Fruit fly (Drosophila melanogaster) whole organism, embryonic: ENCODE measurements around the gene mRpL4.

Experiments
- Aef1 ChIP-seq: fragments of 200-800 bp; sonication (Bioruptor generic); IDR thresholded peaks from 3 replicates; pipeline ENCODE4 v1.3.6; 2022; ENCODE audit warnings: missing biosample characterization, missing genetic modification characterization
- CG10654 ChIP-seq: fragments of 200-800 bp; sonication (Bioruptor generic); optimal IDR thresholded peaks from 2 replicates; lab custom pipeline; 2016; ENCODE audit warnings: missing biosample characterization, missing genetic modification characterization
- CG11085 ChIP-seq: fragments of 200-800 bp; sonication (Bioruptor generic); IDR thresholded peaks from 2 replicates; pipeline ENCODE4 v1.3.6; 2022; ENCODE audit warnings: missing biosample characterization, missing genetic modification characterization
- CG11456 ChIP-seq: fragments of 200-800 bp; sonication (Bioruptor generic); IDR thresholded peaks from 3 replicates; pipeline ENCODE4 v1.3.6; 2022; ENCODE audit warnings: missing biosample characterization, missing genetic modification characterization
- CG12104 ChIP-seq: fragments of 200-800 bp; sonication (Bioruptor generic); optimal IDR thresholded peaks from 3 replicates; lab custom pipeline; 2016; ENCODE audit warnings: missing biosample characterization, missing genetic modification characterization
- CG12391 ChIP-seq: fragments of 200-800 bp; sonication (Bioruptor generic); optimal IDR thresholded peaks from 3 replicates; lab custom pipeline; 2018; ENCODE audit warnings: missing biosample characterization, mild to moderate bottlenecking, missing genetic modification characterization, moderate library complexity
- CG15011 ChIP-seq: fragments of 200-800 bp; sonication (Bioruptor generic); optimal IDR thresholded peaks from 3 replicates; lab custom pipeline; 2018; ENCODE audit warnings: missing biosample characterization, mild to moderate bottlenecking, missing genetic modification characterization
- CG15073 ChIP-seq: fragments of 200-800 bp; sonication (Bioruptor generic); optimal IDR thresholded peaks from 2 replicates; lab custom pipeline; 2016; ENCODE audit warnings: missing biosample characterization, missing genetic modification characterization
- CG17359 ChIP-seq: fragments of 200-800 bp; sonication (Bioruptor generic); optimal IDR thresholded peaks from 3 replicates; lab custom pipeline; 2018; ENCODE audit warnings: missing biosample characterization, mild to moderate bottlenecking, missing genetic modification characterization, moderate library complexity
- CG17829 ChIP-seq: fragments of 200-800 bp; optimal IDR thresholded peaks from 2 replicates; lab custom pipeline; 2019; ENCODE audit warnings: missing biosample characterization, mild to moderate bottlenecking, missing genetic modification characterization, moderate library complexity
- CG18476 ChIP-seq: fragments of 200-800 bp; sonication (Bioruptor generic); optimal IDR thresholded peaks from 2 replicates; lab custom pipeline; 2016; ENCODE audit warnings: missing biosample characterization, mild to moderate bottlenecking, missing genetic modification characterization
- CG18619 ChIP-seq: fragments of 200-800 bp; sonication (Bioruptor generic); optimal IDR thresholded peaks from 3 replicates; lab custom pipeline; 2017; ENCODE audit warnings: missing biosample characterization, mild to moderate bottlenecking, missing genetic modification characterization
- CG3281 ChIP-seq: fragments of 200-800 bp; sonication (Bioruptor generic); optimal IDR thresholded peaks from 3 replicates; lab custom pipeline; 2017; ENCODE audit warnings: missing biosample characterization, mild to moderate bottlenecking, missing genetic modification characterization
- CG4360 ChIP-seq: fragments of 200-800 bp; sonication (Bioruptor generic); IDR thresholded peaks from 2 replicates; pipeline ENCODE4 v1.3.6; 2022; ENCODE audit warnings: missing biosample characterization, missing genetic modification characterization
- CG5953 ChIP-seq: fragments of 200-800 bp; sonication (Bioruptor generic); IDR thresholded peaks from 2 replicates; pipeline ENCODE4 v1.3.6; 2022; ENCODE audit warnings: missing biosample characterization, missing genetic modification characterization
- CG6854 ChIP-seq: fragments of 200-800 bp; sonication (Bioruptor generic); optimal IDR thresholded peaks from 3 replicates; lab custom pipeline; 2017; ENCODE audit warnings: missing biosample characterization, mild to moderate bottlenecking, missing genetic modification characterization
- CG7271 ChIP-seq: fragments of 200-800 bp; sonication (Bioruptor generic); optimal IDR thresholded peaks from 2 replicates; lab custom pipeline; 2018; ENCODE audit warnings: missing biosample characterization, mild to moderate bottlenecking, missing genetic modification characterization, moderate library complexity
- CG8359 ChIP-seq: fragments of 200-800 bp; sonication (Bioruptor generic); optimal IDR thresholded peaks from 2 replicates; lab custom pipeline; 2017; ENCODE audit warnings: missing biosample characterization, mild to moderate bottlenecking, missing genetic modification characterization, borderline replicate concordance
- CG8944 ChIP-seq: fragments of 200-800 bp; sonication (Bioruptor generic); optimal IDR thresholded peaks from 3 replicates; lab custom pipeline; 2016; ENCODE audit warnings: missing biosample characterization, missing genetic modification characterization
- CrebB ChIP-seq: fragments of 200-800 bp; sonication (Bioruptor generic); optimal IDR thresholded peaks from 3 replicates; lab custom pipeline; 2018; ENCODE audit warnings: missing biosample characterization, mild to moderate bottlenecking, missing genetic modification characterization
- D19A ChIP-seq: fragments of 200-800 bp; optimal IDR thresholded peaks from 3 replicates; lab custom pipeline; 2019; ENCODE audit warnings: missing biosample characterization, mild to moderate bottlenecking, missing genetic modification characterization, moderate library complexity
- Dek ChIP-seq: fragments of 200-800 bp; sonication (Bioruptor generic); optimal IDR thresholded peaks from 3 replicates; lab custom pipeline; 2019; ENCODE audit warnings: missing biosample characterization, mild to moderate bottlenecking, missing genetic modification characterization, moderate library complexity
- Dip3 ChIP-seq: fragments of 200-800 bp; sonication (Bioruptor generic); optimal IDR thresholded peaks from 3 replicates; lab custom pipeline; 2016; ENCODE audit warnings: missing biosample characterization, missing genetic modification characterization
- Ets97D ChIP-seq: fragments of 200-800 bp; sonication (Bioruptor generic); optimal IDR thresholded peaks from 3 replicates; lab custom pipeline; 2016; ENCODE audit warnings: missing biosample characterization, missing genetic modification characterization
- GATAe ChIP-seq: fragments of 200-800 bp; sonication (Bioruptor generic); conservative IDR thresholded peaks from 2 replicates; pipeline ENCODE4 v1.3.6; 2022; ENCODE audit warnings: missing biosample characterization, missing genetic modification characterization
- HHEX ChIP-seq: fragments of 200-800 bp; sonication (Bioruptor generic); optimal IDR thresholded peaks from 3 replicates; lab custom pipeline; 2017; ENCODE audit warnings: missing biosample characterization, mild to moderate bottlenecking, missing genetic modification characterization, missing genetic modification reagents
- HLH4C ChIP-seq: fragments of 200-800 bp; sonication (Bioruptor generic); IDR thresholded peaks from 3 replicates; pipeline ENCODE4 v1.3.6; 2022; ENCODE audit warnings: missing biosample characterization, missing genetic modification characterization; ENCODE audit not compliant: partially characterized antibody
- HLH54F ChIP-seq: fragments of 200-800 bp; sonication (Bioruptor generic); optimal IDR thresholded peaks from 3 replicates; lab custom pipeline; 2016; ENCODE audit warnings: missing biosample characterization, missing genetic modification characterization
- Hand ChIP-seq: fragments of 200-800 bp; sonication (Bioruptor generic); optimal IDR thresholded peaks from 2 replicates; lab custom pipeline; 2017; ENCODE audit warnings: mild to moderate bottlenecking, missing biosample characterization, missing genetic modification reagents, missing genetic modification characterization
- MESR4 ChIP-seq: fragments of 200-800 bp; sonication (Bioruptor generic); optimal IDR thresholded peaks from 2 replicates; lab custom pipeline; 2018; ENCODE audit warnings: missing biosample characterization, mild to moderate bottlenecking, missing genetic modification characterization, moderate library complexity
- Oli ChIP-seq: fragments of 200-800 bp; sonication (Bioruptor generic); optimal IDR thresholded peaks from 2 replicates; lab custom pipeline; 2018; ENCODE audit warnings: missing biosample characterization, mild to moderate bottlenecking, missing genetic modification characterization, moderate library complexity
- Optix ChIP-seq: fragments of 200-800 bp; sonication (Bioruptor generic); IDR thresholded peaks from 3 replicates; pipeline ENCODE4 v1.3.6; 2022; ENCODE audit warnings: missing biosample characterization, missing genetic modification characterization
- Sin3A ChIP-seq: fragments of >200 bp; optimal IDR thresholded peaks from 2 replicates; lab custom pipeline; 2018
- Sry-β ChIP-seq: fragments of 200-800 bp; sonication (Bioruptor generic); optimal IDR thresholded peaks from 2 replicates; lab custom pipeline; 2018; ENCODE audit warnings: missing biosample characterization, mild to moderate bottlenecking, missing genetic modification characterization, moderate library complexity
- dati ChIP-seq: fragments of 200-800 bp; sonication (Bioruptor generic); IDR thresholded peaks from 2 replicates; pipeline ENCODE4 v1.3.6; 2022; ENCODE audit warnings: missing biosample characterization, missing genetic modification characterization
- fd96Cb ChIP-seq: fragments of 200-800 bp; sonication (Bioruptor generic); optimal IDR thresholded peaks from 2 replicates; lab custom pipeline; 2018; ENCODE audit warnings: missing biosample characterization, mild to moderate bottlenecking, missing genetic modification characterization, moderate library complexity
- gem ChIP-seq: fragments of 200-800 bp; sonication (Bioruptor generic); optimal IDR thresholded peaks from 2 replicates; lab custom pipeline; 2019; ENCODE audit warnings: missing biosample characterization, mild to moderate bottlenecking, missing genetic modification characterization, moderate library complexity
- grn ChIP-seq: fragments of 200-800 bp; sonication (Bioruptor generic); optimal IDR thresholded peaks from 3 replicates; lab custom pipeline; 2017; ENCODE audit warnings: missing biosample characterization, missing genetic modification characterization
- gro ChIP-seq: fragments of 200-800 bp; sonication (Bioruptor generic); optimal IDR thresholded peaks from 2 replicates; lab custom pipeline; 2016; ENCODE audit warnings: missing biosample characterization, missing genetic modification characterization
- kni ChIP-seq: fragments of 200-800 bp; sonication (Bioruptor generic); optimal IDR thresholded peaks from 3 replicates; lab custom pipeline; 2017; ENCODE audit warnings: mild to moderate bottlenecking, missing biosample characterization, missing genetic modification reagents, missing genetic modification characterization
- nerfin-2 ChIP-seq: fragments of 200-800 bp; sonication (Bioruptor generic); IDR thresholded peaks from 2 replicates; pipeline ENCODE4 v1.3.6; 2022; ENCODE audit warnings: missing biosample characterization, missing genetic modification characterization; ENCODE audit not compliant: partially characterized antibody
- otp ChIP-seq: fragments of 200-800 bp; sonication (Bioruptor generic); IDR thresholded peaks from 3 replicates; pipeline ENCODE4, ENCODE4 v1.3.6; 2022; ENCODE audit warnings: missing biosample characterization, missing genetic modification characterization
- psq ChIP-seq: fragments of 200-800 bp; sonication (Bioruptor generic); optimal IDR thresholded peaks from 2 replicates; lab custom pipeline; 2017; ENCODE audit warnings: missing biosample characterization, missing genetic modification characterization
- row ChIP-seq: fragments of 200-800 bp; sonication (Bioruptor generic); IDR thresholded peaks from 3 replicates; pipeline ENCODE4 v1.3.6; 2022; ENCODE audit warnings: missing biosample characterization, missing genetic modification characterization
- run ChIP-seq: fragments of 200-800 bp; sonication (Bioruptor generic); optimal IDR thresholded peaks from 3 replicates; lab custom pipeline; 2018; ENCODE audit warnings: missing biosample characterization, mild to moderate bottlenecking, missing genetic modification characterization
- sens-2 ChIP-seq: fragments of 200-800 bp; sonication (Bioruptor generic); IDR thresholded peaks from 2 replicates; pipeline ENCODE4 v1.3.6; 2022; ENCODE audit warnings: missing biosample characterization, missing genetic modification characterization
- sqz ChIP-seq: fragments of 200-800 bp; sonication (Bioruptor generic); optimal IDR thresholded peaks from 3 replicates; lab custom pipeline; 2018; ENCODE audit warnings: missing biosample characterization, mild to moderate bottlenecking, missing genetic modification characterization
- toy ChIP-seq: fragments of 200-800 bp; sonication (Bioruptor generic); IDR thresholded peaks from 2 replicates; pipeline ENCODE4 v1.3.6; 2022; ENCODE audit warnings: missing biosample characterization, missing genetic modification characterization
- vnd ChIP-seq: fragments of 200-800 bp; sonication (Bioruptor generic); IDR thresholded peaks from 3 replicates; pipeline ENCODE4 v1.3.6; 2022; ENCODE audit warnings: missing biosample characterization, missing genetic modification characterization; ENCODE audit not compliant: partially characterized antibody
- wor ChIP-seq: fragments of 200-800 bp; sonication (Bioruptor generic); IDR thresholded peaks from 2 replicates; pipeline ENCODE4 v1.3.6; 2022; ENCODE audit warnings: missing biosample characterization, missing genetic modification characterization

The mRpL4 gene

dm6 chr2L:16287602-16288392 is 41.1 kb downstream of the mRpL4 start, which contains the start of the genes crp and pkaap (continued):
- TF ChIP-seq vnd: no peak
- peak; percentile 27 for TF ChIP-seq Sry-β (GFP tag; lab: Kevin White, UChicago)
- TF ChIP-seq Hand (GFP tag; lab: Kevin White, UChicago): peak; percentile 64
- TF ChIP-seq CG15073 (GFP tag; lab: Kevin White, UChicago): peak; percentile 13
- no peak for TF ChIP-seq gem (tag; lab: Kevin White, UChicago)
- TF ChIP-seq Aef1 (GFP tag; lab: Robert Waterston, UW): no peak
- TF ChIP-seq CG17829: peak; percentile 74
- TF ChIP-seq psq (GFP tag; lab: Kevin White, UChicago): peak; percentile 12
- TF ChIP-seq CG17359 (tag; lab: Kevin White, UChicago): peak; percentile 73
- peak; percentile 90 for TF ChIP-seq grn (GFP tag; lab: Kevin White, UChicago)
- no peak for TF ChIP-seq Optix (GFP tag; lab: Robert Waterston, UW)
- no peak for TF ChIP-seq CG11085 (GFP tag; lab: Robert Waterston, UW)
- peak; percentile 77 for TF ChIP-seq Dip3
- TF ChIP-seq CrebB (tag; lab: Kevin White, UChicago): peak; percentile 84
- no peak for TF ChIP-seq sqz
- peak; percentile 25 for TF ChIP-seq run (tag; lab: Kevin White, UChicago)
- TF ChIP-seq sens-2: no peak
- TF ChIP-seq CG18476 (GFP tag; lab: Kevin White, UChicago): peak; percentile 27
- TF ChIP-seq wor: no peak
- TF ChIP-seq GATAe (GFP tag; lab: Robert Waterston, UW): no peak
- no peak for TF ChIP-seq CG4360 (GFP tag; lab: Robert Waterston, UW)
- peak; percentile 51 for TF ChIP-seq CG7271 (tag; lab: Kevin White, UChicago)
- TF ChIP-seq CG11456 (GFP tag; lab: Robert Waterston, UW): no peak
- TF ChIP-seq dati (GFP tag; lab: Robert Waterston, UW): no peak
- no peak for TF ChIP-seq HLH4C (GFP tag; lab: Robert Waterston, UW)
- peak; percentile 70 for TF ChIP-seq CG12391 (tag; lab: Kevin White, UChicago)
- peak; percentile 37 for TF ChIP-seq CG6854 (GFP tag; lab: Kevin White, UChicago)
- peak; percentile 26 for TF ChIP-seq CG8359 (GFP tag; lab: Kevin White, UChicago)
- TF ChIP-seq CG3281 (GFP tag; lab: Kevin White, UChicago): peak; percentile 57
- peak; percentile 75 for TF ChIP-seq Dek (tag; lab: Kevin White, UChicago)
- TF ChIP-seq CG12104 (GFP tag; lab: Kevin White, UChicago): peak; percentile 46
- no peak for TF ChIP-seq row (GFP tag; lab: Robert Waterston, UW)
- peak; percentile 24 for TF ChIP-seq D19A (tag; lab: Kevin White, UChicago)
- peak; percentile 93 for TF ChIP-seq CG8944
- TF ChIP-seq HLH54F: peak; percentile 89
- TF ChIP-seq Sin3A (lab: Kevin White, UChicago): peak; percentile 72
- no peak for TF ChIP-seq kni (GFP tag; lab: Kevin White, UChicago)
- no peak for TF ChIP-seq otp (GFP tag; lab: Robert Waterston, UW)
- peak; percentile 89 for TF ChIP-seq gro (GFP tag; lab: Kevin White, UChicago)
- no peak for TF ChIP-seq Oli (tag; lab: Kevin White, UChicago)
- TF ChIP-seq Ets97D (GFP tag; lab: Kevin White, UChicago): peak; percentile 93
- peak; percentile 3 for TF ChIP-seq MESR4 (GFP tag; lab: Kevin White, UChicago)
- no peak for TF ChIP-seq CG15011
- no peak for TF ChIP-seq nerfin-2 (GFP tag; lab: Robert Waterston, UW)
- peak; percentile 82 for TF ChIP-seq CG10654
- peak; percentile 52 for TF ChIP-seq CG18619 (GFP tag; lab: Kevin White, UChicago)
- no peak for TF ChIP-seq CG5953 (GFP tag; lab: Robert Waterston, UW)
- TF ChIP-seq fd96Cb (tag; lab: Kevin White, UChicago): peak; percentile 53
- TF ChIP-seq HHEX (GFP tag; lab: Kevin White, UChicago): peak; percentile 75
- TF ChIP-seq toy (GFP tag; lab: Robert Waterston, UW): no peak
